Fruit fly (Drosophila melanogaster): ENCODE measurements around the gene chic.

DNA sequence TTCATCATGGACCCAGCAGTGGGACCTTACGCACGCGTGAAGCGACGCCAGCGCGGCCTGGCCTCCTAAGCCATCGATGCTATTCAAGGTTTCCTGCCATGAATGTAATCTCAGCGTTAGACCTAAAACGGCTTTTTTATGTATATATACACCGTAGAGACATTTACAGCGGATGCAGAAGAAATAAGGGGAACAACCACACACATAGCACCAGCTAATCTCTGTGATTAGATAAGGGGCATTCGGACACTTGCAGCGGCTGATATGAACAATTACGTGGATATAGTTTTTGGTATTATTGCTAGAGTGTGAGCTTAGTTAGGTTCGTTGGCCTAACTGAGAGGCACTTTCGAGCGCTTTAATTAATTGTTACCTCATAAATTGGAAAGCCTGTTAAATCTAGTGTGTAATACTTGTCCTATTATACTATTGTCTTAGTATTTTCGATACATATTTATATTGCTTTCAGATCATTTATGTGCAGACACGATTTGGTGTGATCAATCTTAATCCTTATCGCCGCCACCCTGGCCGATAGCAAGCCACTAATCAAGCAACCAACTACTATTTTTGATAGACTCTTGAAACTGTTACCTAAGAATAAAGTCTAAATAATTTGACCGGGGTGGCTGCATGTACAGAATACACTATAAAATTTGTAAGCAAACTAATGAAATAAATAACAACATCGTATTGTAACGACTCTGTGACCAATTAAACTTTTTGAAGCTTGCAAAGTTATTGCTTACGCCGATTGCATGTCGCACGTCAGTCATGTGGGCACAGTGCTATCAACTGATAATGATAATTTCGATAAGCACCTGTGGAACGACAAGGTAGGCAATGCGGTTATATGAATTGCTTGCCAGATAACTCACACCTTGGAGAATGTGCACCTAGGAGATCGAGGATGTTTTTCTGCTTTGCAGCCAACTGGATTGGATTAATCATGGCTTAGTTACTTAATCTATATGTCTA is 7.6 kb upstream of the chic start:
- TF ChIP-seq psq (optimal IDR thresholded peaks at IDR 0.05) = no peak
- TF ChIP-seq h (optimal IDR thresholded peaks at IDR 0.05) = no peak
- TF ChIP-seq insv (optimal IDR thresholded peaks at IDR 0.05) = no peak
- no peak for TF ChIP-seq ttk (optimal IDR thresholded peaks at IDR 0.05)
